Worm (Caenorhabditis elegans) whole organism, L4 larva: ENCODE data around the gene btb-7.

Source experiments
- ceh-82 ChIP-seq: sonication (generic microtip); optimal IDR thresholded peaks from 2 replicates; lab custom pipeline; 2017; ENCODE audit warnings: missing biosample characterization, missing genetic modification characterization
- dve-1 ChIP-seq: sonication (generic microtip); optimal IDR thresholded peaks from 2 replicates; lab custom pipeline; 2017; ENCODE audit warnings: antibody characterized with exemption, mild to moderate bottlenecking, missing genetic modification characterization, missing compliant biosample characterization; ENCODE audit not compliant: insufficient read depth
- egl-27 ChIP-seq: sonication (generic microtip); optimal IDR thresholded peaks from 3 replicates; lab custom pipeline; 2017; ENCODE audit warnings: missing biosample characterization, missing genetic modification reagents, missing genetic modification characterization
- pha-4 ChIP-seq, 2 experiments: fragments of 150-350 bp in 1 of 2; fragments of 200-800 bp in 1 of 2; sonication (Bioruptor generic) in 1 of 2; IDR thresholded peaks in 1 of 2; optimal IDR thresholded peaks in 1 of 2; 2 replicates each; pipeline versions ENCODE4 v1.3.6 to Lab custom; 2014 to 2022; ENCODE audit warnings: missing genetic modification characterization in 2 of 2, missing genetic modification reagents in 2 of 2, missing biosample characterization in 1 of 2, missing compliant biosample characterization in 1 of 2
- unc-130 ChIP-seq: sonication (generic microtip); optimal IDR thresholded peaks from 2 replicates; lab custom pipeline; 2016; ENCODE audit warnings: missing genetic modification reagents, missing genetic modification characterization, missing compliant biosample characterization
- zfp-3 ChIP-seq: fragments of 200-800 bp; sonication (Bioruptor generic); conservative IDR thresholded peaks from 2 replicates; pipeline ENCODE4 v1.3.6; 2022; ENCODE audit warnings: missing genetic modification reagents, missing genetic modification characterization, missing compliant biosample characterization

DNA sequence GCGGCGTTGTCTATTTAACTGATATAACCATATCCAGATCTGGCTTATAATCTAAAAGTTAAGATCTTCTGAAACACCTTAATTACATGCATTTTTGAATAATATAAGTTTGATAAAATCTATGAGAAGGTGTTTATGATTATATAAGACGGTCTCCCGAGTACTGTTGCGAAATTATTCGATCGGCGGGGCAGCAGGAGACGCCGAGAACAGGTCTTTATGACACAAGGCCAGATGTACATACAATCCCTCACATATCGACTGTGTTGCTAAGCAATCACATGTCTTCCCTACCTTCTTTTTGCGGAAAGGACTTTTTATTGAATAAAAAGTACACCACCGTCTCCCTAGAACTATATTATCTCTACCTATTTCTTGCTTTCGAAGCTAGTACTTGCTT, 43.5 kb downstream of the btb-7 start, which contains the start of gene fbxb-53:
- TF ChIP-seq pha-4 (GFP tag; IDR thresholded peaks at IDR 0.05; lab: Robert Waterston, UW) (no peak), pha-4 (tag; optimal IDR thresholded peaks at IDR 0.05; lab: Kevin White, UChicago) (no peak), egl-27 (tag; lab: Kevin White, UChicago) (no peak), zfp-3 (GFP tag; lab: Robert Waterston, UW) (no peak), unc-130 (GFP tag; lab: Kevin White, UChicago) (no peak), ceh-82 (no peak), dve-1 (tag; lab: Kevin White, UChicago) (no peak)
